Worm (Caenorhabditis elegans) whole organism, L2 larva: Measurements from ENCODE around the gene lido-17.

Experiments
- C34F6.9 ChIP-seq: fragments of 150-350 bp; optimal IDR thresholded peaks from 2 replicates; lab custom pipeline; 2014; ENCODE audit warnings: missing biosample characterization, missing genetic modification characterization
- Y55F3AM.14 ChIP-seq: fragments of 200-800 bp; sonication (Bioruptor generic); optimal IDR thresholded peaks from 2 replicates; lab custom pipeline; 2018; ENCODE audit warnings: mild to moderate bottlenecking, missing genetic modification characterization, missing compliant biosample characterization
- ama-1 ChIP-seq: fragments of 150-350 bp; optimal IDR thresholded peaks from 2 replicates; lab custom pipeline; 2018; ENCODE audit warnings: inconsistent platforms
- blmp-1 ChIP-seq: sonication (generic microtip); optimal IDR thresholded peaks from 2 replicates; lab custom pipeline; 2017; ENCODE audit warnings: missing genetic modification characterization, mild to moderate bottlenecking, missing compliant biosample characterization, antibody characterized with exemption, moderate library complexity; ENCODE audit not compliant: insufficient read depth
- ceh-16 ChIP-seq: fragments of 150-350 bp; optimal IDR thresholded peaks from 2 replicates; lab custom pipeline; 2014; ENCODE audit warnings: missing biosample characterization, missing genetic modification characterization
- ceh-82 ChIP-seq: fragments of 150-350 bp; optimal IDR thresholded peaks from 2 replicates; lab custom pipeline; 2014; ENCODE audit warnings: missing biosample characterization, missing genetic modification characterization
- crh-2 ChIP-seq: sonication (generic microtip); optimal IDR thresholded peaks from 2 replicates; lab custom pipeline; 2017; ENCODE audit warnings: missing biosample characterization, missing genetic modification characterization
- elt-1 ChIP-seq: fragments of 150-350 bp; optimal IDR thresholded peaks from 2 replicates; lab custom pipeline; 2014; ENCODE audit warnings: missing biosample characterization, missing genetic modification characterization
- gmeb-1 ChIP-seq: fragments of 150-350 bp; optimal IDR thresholded peaks from 2 replicates; lab custom pipeline; 2014; ENCODE audit warnings: missing biosample characterization, missing genetic modification characterization
- lin-11 ChIP-seq: fragments of 150-350 bp; sonication (generic microtip); optimal IDR thresholded peaks from 2 replicates; lab custom pipeline; 2014; ENCODE audit warnings: missing biosample characterization, missing genetic modification characterization, inconsistent platforms, mixed read lengths
- lin-39 ChIP-seq: fragments of 150-350 bp; optimal IDR thresholded peaks from 2 replicates; lab custom pipeline; 2014; ENCODE audit warnings: missing biosample characterization, missing genetic modification reagents, missing genetic modification characterization
- nhr-10 ChIP-seq: sonication (generic microtip); optimal IDR thresholded peaks from 2 replicates; lab custom pipeline; 2017; ENCODE audit warnings: missing biosample characterization, missing genetic modification characterization
- nhr-12 ChIP-seq: fragments of 150-350 bp; optimal IDR thresholded peaks from 2 replicates; lab custom pipeline; 2014; ENCODE audit warnings: missing biosample characterization, missing genetic modification characterization
- nhr-21 ChIP-seq: fragments of 150-350 bp; optimal IDR thresholded peaks from 2 replicates; lab custom pipeline; 2014; ENCODE audit warnings: missing biosample characterization, missing genetic modification characterization
- nhr-23 ChIP-seq: fragments of 150-350 bp; optimal IDR thresholded peaks from 2 replicates; lab custom pipeline; 2014; ENCODE audit warnings: missing biosample characterization, missing genetic modification reagents, missing genetic modification characterization
- nhr-237 ChIP-seq: fragments of 150-350 bp; optimal IDR thresholded peaks from 2 replicates; lab custom pipeline; 2014; ENCODE audit warnings: missing biosample characterization, missing genetic modification characterization
- nhr-25 ChIP-seq: fragments of 150-350 bp; sonication (generic microtip); optimal IDR thresholded peaks from 3 replicates; lab custom pipeline; 2014; ENCODE audit warnings: missing biosample characterization, missing genetic modification characterization
- nhr-6 ChIP-seq: fragments of 150-350 bp; optimal IDR thresholded peaks from 2 replicates; lab custom pipeline; 2014; ENCODE audit warnings: missing biosample characterization, missing genetic modification characterization
- nhr-77 ChIP-seq: fragments of 150-350 bp; optimal IDR thresholded peaks from 2 replicates; lab custom pipeline; 2014; ENCODE audit warnings: missing biosample characterization, missing genetic modification characterization
- sma-3 ChIP-seq: sonication (generic microtip); optimal IDR thresholded peaks from 2 replicates; lab custom pipeline; 2016; ENCODE audit warnings: missing genetic modification reagents, missing genetic modification characterization, missing compliant biosample characterization
- unc-55 ChIP-seq: fragments of 150-350 bp; sonication (generic microtip); optimal IDR thresholded peaks from 3 replicates; lab custom pipeline; 2014; ENCODE audit warnings: missing biosample characterization, missing genetic modification reagents, missing genetic modification characterization
- ztf-11 ChIP-seq: sonication (generic microtip); optimal IDR thresholded peaks from 2 replicates; lab custom pipeline; 2017; ENCODE audit warnings: missing biosample characterization, missing genetic modification characterization

Gene lido-17

DNA sequence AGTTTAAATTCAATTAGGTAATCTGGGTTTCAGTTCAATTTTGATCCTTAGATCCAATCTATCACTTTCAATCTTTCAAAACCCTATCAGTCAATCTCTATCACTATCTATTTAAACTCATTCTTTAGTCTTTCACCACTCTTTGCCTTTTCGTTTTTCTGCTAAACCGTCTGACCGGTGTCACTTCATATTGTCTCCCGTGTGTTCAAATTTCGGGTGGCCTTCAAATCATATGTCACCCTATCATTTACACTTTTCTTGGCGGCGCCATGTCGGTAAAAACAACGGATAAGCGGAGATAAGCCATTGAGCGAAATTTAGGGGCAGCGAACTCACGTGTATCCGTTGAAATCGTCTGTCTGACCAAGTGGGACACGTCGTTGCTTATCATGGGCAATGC is 48.7 kb downstream of the lido-17 start (continued):
- TF ChIP-seq Y55F3AM.14: no peak
- no peak for TF ChIP-seq nhr-23
- no peak for TF ChIP-seq unc-55
- TF ChIP-seq ama-1 (lab: Kevin White, UChicago): no peak
- peak; percentile 69 for TF ChIP-seq nhr-25 (tag; lab: Kevin White, UChicago)
- no peak for TF ChIP-seq ceh-16 (tag; lab: Kevin White, UChicago)
- no peak for TF ChIP-seq nhr-237 (tag; lab: Kevin White, UChicago)
- TF ChIP-seq lin-39 (tag; lab: Kevin White, UChicago): no peak
- no peak for TF ChIP-seq nhr-77

DNA sequence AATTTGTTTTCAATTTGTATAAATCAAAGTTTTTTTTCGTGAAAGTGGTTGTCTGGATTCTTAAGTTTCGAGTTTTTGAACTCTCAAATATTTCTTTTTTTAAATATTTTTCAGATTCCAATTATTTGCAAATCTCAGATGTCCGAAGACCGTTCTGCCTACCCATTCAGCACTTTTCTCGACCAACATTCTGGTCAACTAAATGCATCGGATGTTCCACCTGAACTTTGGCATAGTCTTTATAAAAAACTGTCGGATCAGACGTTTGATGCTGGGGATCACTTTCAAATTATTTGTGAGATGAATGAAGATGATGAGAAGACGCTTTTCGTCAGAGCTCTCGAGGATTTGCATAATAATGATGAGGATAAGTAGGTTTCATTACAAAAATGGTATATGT is 53.8 kb downstream of the lido-17 start, which contains the start of gene ttll-12:
Gene ttll-12 (plus strand): TSS at position 139 of the 400 bp plus-strand sequence.
- TF ChIP-seq nhr-10 (tag; lab: Kevin White, UChicago): no peak
- no peak for TF ChIP-seq nhr-12 (tag; lab: Kevin White, UChicago)
- peak; percentile 89 for TF ChIP-seq ama-1 (lab: Kevin White, UChicago)
- no peak for TF ChIP-seq lin-39 (tag; lab: Kevin White, UChicago)
- no peak for TF ChIP-seq nhr-6 (tag; lab: Kevin White, UChicago)
- TF ChIP-seq, all 48 proteins: peak for 1

ce11 chrII:9336651-9337050 is 56.0 kb downstream of the lido-17 start:
- TF ChIP-seq C34F6.9 (tag; lab: Kevin White, UChicago): peak; percentile 40
- TF ChIP-seq nhr-25 (tag; lab: Kevin White, UChicago): no peak
- no peak for TF ChIP-seq gmeb-1 (tag; lab: Kevin White, UChicago)
- no peak for TF ChIP-seq blmp-1 (tag; lab: Kevin White, UChicago)
- no peak for TF ChIP-seq ztf-11 (tag; lab: Kevin White, UChicago)
- no peak for TF ChIP-seq nhr-23
- TF ChIP-seq lin-11 (tag; lab: Kevin White, UChicago): no peak
- TF ChIP-seq ceh-82 (tag; lab: Kevin White, UChicago): no peak
- no peak for TF ChIP-seq nhr-21 (tag; lab: Kevin White, UChicago)
- no peak for TF ChIP-seq lin-39 (tag; lab: Kevin White, UChicago)
- TF ChIP-seq nhr-6 (tag; lab: Kevin White, UChicago): no peak
- TF ChIP-seq unc-55: peak; percentile 32
- TF ChIP-seq nhr-237 (tag; lab: Kevin White, UChicago): no peak
- TF ChIP-seq ama-1 (lab: Kevin White, UChicago): peak; percentile 81
- no peak for TF ChIP-seq crh-2 (tag; lab: Kevin White, UChicago)
- TF ChIP-seq nhr-77: no peak
- TF ChIP-seq elt-1 (tag; lab: Kevin White, UChicago): no peak
- no peak for TF ChIP-seq ceh-16 (tag; lab: Kevin White, UChicago)
- TF ChIP-seq sma-3 (GFP tag; lab: Kevin White, UChicago): no peak
- TF ChIP-seq, all 48 proteins: peak for 3
